Worm (Caenorhabditis elegans) whole organism, early embryonic: Measurements from ENCODE around the gene lbp-2.

Experiments
- B0310.2 ChIP-seq: sonication (generic microtip); optimal IDR thresholded peaks from 2 replicates; lab custom pipeline; 2016; ENCODE audit warnings: mild to moderate bottlenecking, missing genetic modification characterization, missing compliant biosample characterization
- aly-1 ChIP-seq: sonication (generic microtip); optimal IDR thresholded peaks from 2 replicates; lab custom pipeline; 2016; ENCODE audit warnings: missing genetic modification characterization, missing compliant biosample characterization
- ama-1 ChIP-seq: fragments of 150-350 bp; optimal IDR thresholded peaks from 2 replicates; lab custom pipeline; 2014
- ceh-13 ChIP-seq: fragments of 200-800 bp; sonication (Bioruptor generic); optimal IDR thresholded peaks from 2 replicates; lab custom pipeline; 2018; ENCODE audit warnings: mild to moderate bottlenecking, missing genetic modification characterization, missing compliant biosample characterization
- flt-1 ChIP-seq: fragments of 200-800 bp; sonication (Bioruptor generic); IDR thresholded peaks from 2 replicates; pipeline ENCODE4 v1.3.6; 2022; ENCODE audit warnings: missing genetic modification characterization, missing compliant biosample characterization
- tbx-11 ChIP-seq: fragments of 200-800 bp; sonication (Bioruptor generic); IDR thresholded peaks from 2 replicates; pipeline ENCODE4 v1.3.6; 2022; ENCODE audit warnings: missing genetic modification characterization, missing compliant biosample characterization
- tra-4 ChIP-seq: sonication (generic microtip); optimal IDR thresholded peaks from 2 replicates; lab custom pipeline; 2017; ENCODE audit warnings: missing genetic modification characterization, missing compliant biosample characterization

DNA sequence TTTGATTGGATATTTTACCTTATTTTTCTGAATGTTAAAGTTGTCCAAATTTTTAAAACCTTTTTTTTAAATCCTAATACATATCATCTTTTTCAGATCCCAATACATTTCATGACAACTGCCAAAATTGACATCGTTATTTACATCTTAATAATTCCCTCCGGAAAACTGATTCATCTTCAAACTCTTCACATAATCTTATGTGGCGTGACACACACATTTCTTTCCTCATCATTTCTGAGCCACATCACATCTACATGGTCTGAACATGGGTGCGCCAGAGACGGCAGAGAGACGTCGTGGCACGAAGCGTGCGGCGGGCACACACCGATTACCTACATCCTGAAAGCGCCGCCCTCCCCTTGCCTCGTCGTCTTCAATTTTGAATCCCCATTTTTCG is 7.9 kb upstream of the lbp-2 start, which contains the start of gene tba-9:
- TF ChIP-seq aly-1 (tag; lab: Kevin White, UChicago) (no peak), tbx-11 (GFP tag; lab: Robert Waterston, UW) (no peak), ama-1 (lab: Kevin White, UChicago) (no peak), B0310.2 (tag; lab: Kevin White, UChicago) (no peak), ceh-13 (no peak), flt-1 (no peak), tra-4 (tag; lab: Kevin White, UChicago) (no peak)
